Worm (Caenorhabditis elegans) whole organism, L4/young adult: ENCODE measurements around the gene srw-23.

Experiments used
- W03F9.2 ChIP-seq: fragments of 150-350 bp; optimal IDR thresholded peaks from 2 replicates; lab custom pipeline; 2014; ENCODE audit warnings: missing biosample characterization, missing genetic modification characterization
- him-1 ChIP-seq: sonication (generic microtip); optimal IDR thresholded peaks from 2 replicates; lab custom pipeline; 2016; ENCODE audit warnings: missing genotype, missing genetic modification reagents, missing genetic modification characterization, missing compliant biosample characterization

DNA sequence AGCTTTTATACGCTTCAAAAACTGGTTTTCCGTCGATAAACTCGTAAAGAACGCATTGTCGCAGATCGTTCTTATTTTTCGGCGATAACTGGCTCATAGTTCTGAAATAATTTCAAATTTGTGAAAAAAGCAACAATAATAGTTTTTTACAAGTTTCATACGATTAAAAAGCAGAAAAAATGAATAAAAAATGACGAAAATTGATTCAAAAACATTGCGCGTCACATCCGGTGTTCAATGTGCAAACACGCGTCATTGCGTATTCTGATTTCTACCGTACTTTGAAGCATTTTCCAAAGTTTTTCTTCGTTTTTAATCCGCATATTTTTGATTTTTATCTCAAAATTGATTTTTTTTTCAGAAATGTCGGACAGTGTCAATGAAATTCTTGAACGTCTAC lies 44.6 kb downstream of the srw-23 start, which contains the start of the genes fbxa-206 and Y102A5C.2:
- TF ChIP-seq W03F9.2 (tag; lab: Kevin White, UChicago), result no peak
- no peak for TF ChIP-seq him-1
